Worm (Caenorhabditis elegans): ENCODE data around the gene F23A7.5.

DNA sequence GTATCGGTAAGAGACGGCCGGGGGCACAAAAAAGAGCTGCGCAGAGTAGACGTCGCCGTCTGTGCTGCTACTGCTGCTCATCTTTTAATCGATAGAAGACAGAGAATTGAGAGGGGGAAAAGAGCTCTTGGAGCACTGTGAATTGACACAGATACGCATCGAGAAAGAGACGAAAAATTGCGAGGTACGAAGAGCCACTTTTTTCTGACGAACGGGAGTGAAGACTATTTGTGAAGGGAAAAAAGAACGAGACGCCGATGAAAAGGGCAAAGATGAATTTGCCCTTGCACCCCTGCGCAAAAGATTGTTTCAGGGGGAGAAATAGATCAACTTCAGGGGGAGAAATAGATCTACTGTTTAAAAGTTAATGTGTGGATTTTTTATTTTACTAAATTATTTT is 26.5 kb upstream of the F23A7.5 start:
- peak; percentile 4 for TF ChIP-seq ceh-82 (tag; optimal IDR thresholded peaks at IDR 0.05)
- TF ChIP-seq elt-1 (tag; optimal IDR thresholded peaks at IDR 0.05) = no peak
- no peak for TF ChIP-seq nhr-11 (tag; optimal IDR thresholded peaks at IDR 0.05)
- no peak for TF ChIP-seq elt-3 (tag; optimal IDR thresholded peaks at IDR 0.05)
- peak; percentile 80 for TF ChIP-seq tbx-2 (tag; optimal IDR thresholded peaks at IDR 0.05)
- no peak for TF ChIP-seq nhr-28 (tag; optimal IDR thresholded peaks at IDR 0.05)
- no peak for TF ChIP-seq jun-1 (tag; optimal IDR thresholded peaks at IDR 0.05)
- TF ChIP-seq ztf-11 (tag; optimal IDR thresholded peaks at IDR 0.05) = no peak
- no peak for TF ChIP-seq ztf-4 (tag; optimal IDR thresholded peaks at IDR 0.05)
- TF ChIP-seq pha-4 (tag; optimal IDR thresholded peaks at IDR 0.05) = peak; percentile 11
- no peak for TF ChIP-seq unc-39 (tag; optimal IDR thresholded peaks at IDR 0.05)
- no peak for TF ChIP-seq ZK546.5 (tag; optimal IDR thresholded peaks at IDR 0.05)
